Worm (Caenorhabditis elegans) whole organism, mixed stage, embryonic: Measurements from ENCODE around the gene C07G3.8.

ENCODE experiments used
- bed-3 ChIP-seq: fragments of 200-800 bp; sonication (Bioruptor generic); optimal IDR thresholded peaks from 3 replicates; lab custom pipeline; 2018; ENCODE audit warnings: mild to moderate bottlenecking, missing genetic modification characterization, moderate library complexity, missing compliant biosample characterization
- blmp-1 ChIP-seq: fragments of 150-350 bp; optimal IDR thresholded peaks from 2 replicates; lab custom pipeline; 2014; ENCODE audit warnings: missing biosample characterization, missing genetic modification characterization
- ceh-39 ChIP-seq: fragments of 150-350 bp; optimal IDR thresholded peaks from 2 replicates; lab custom pipeline; 2014; ENCODE audit warnings: missing biosample characterization, missing genetic modification characterization
- ceh-83 ChIP-seq: fragments of 200-800 bp; sonication (Bioruptor generic); optimal IDR thresholded peaks from 2 replicates; lab custom pipeline; 2018; ENCODE audit warnings: mild to moderate bottlenecking, missing genetic modification characterization, missing compliant biosample characterization
- ces-1 ChIP-seq: fragments of 150-350 bp; optimal IDR thresholded peaks from 2 replicates; lab custom pipeline; 2014; ENCODE audit warnings: missing biosample characterization, missing genetic modification reagents, missing genetic modification characterization
- cnd-1 ChIP-seq: fragments of 200-800 bp; sonication (Bioruptor generic); optimal IDR thresholded peaks from 2 replicates; lab custom pipeline; 2018; ENCODE audit warnings: mild to moderate bottlenecking, missing genetic modification characterization, missing compliant biosample characterization
- drap-1 ChIP-seq: fragments of 200-800 bp; sonication (Bioruptor generic); optimal IDR thresholded peaks from 3 replicates; lab custom pipeline; 2018; ENCODE audit warnings: mild to moderate bottlenecking, missing genetic modification characterization, missing compliant biosample characterization
- elt-1 ChIP-seq: sonication (generic microtip); optimal IDR thresholded peaks from 2 replicates; lab custom pipeline; 2017; ENCODE audit warnings: missing genetic modification characterization, mild to moderate bottlenecking, missing compliant biosample characterization, antibody characterized with exemption, moderate library complexity, borderline replicate concordance; ENCODE audit not compliant: insufficient read depth
- elt-3 ChIP-seq: fragments of 150-350 bp; optimal IDR thresholded peaks from 2 replicates; lab custom pipeline; 2014; ENCODE audit warnings: missing biosample characterization, missing genetic modification characterization
- flh-1 ChIP-seq: fragments of 200-800 bp; sonication (Bioruptor generic); optimal IDR thresholded peaks from 2 replicates; lab custom pipeline; 2018; ENCODE audit warnings: mild to moderate bottlenecking, missing genetic modification characterization, moderate library complexity, missing compliant biosample characterization
- ham-2 ChIP-seq: fragments of 200-800 bp; sonication (Bioruptor generic); optimal IDR thresholded peaks from 2 replicates; lab custom pipeline; 2018; ENCODE audit warnings: mild to moderate bottlenecking, missing genetic modification characterization, missing compliant biosample characterization
- hlh-1 ChIP-seq: fragments of 150-350 bp; optimal IDR thresholded peaks from 2 replicates; lab custom pipeline; 2014; ENCODE audit warnings: missing biosample characterization, missing genetic modification reagents, missing genetic modification characterization
- lin-32 ChIP-seq: fragments of 200-800 bp; sonication (Bioruptor generic); optimal IDR thresholded peaks from 2 replicates; lab custom pipeline; 2018; ENCODE audit warnings: mild to moderate bottlenecking, missing genetic modification characterization, missing compliant biosample characterization
- lsy-2 ChIP-seq: fragments of 150-350 bp; optimal IDR thresholded peaks from 2 replicates; lab custom pipeline; 2014; ENCODE audit warnings: missing biosample characterization, missing genetic modification characterization
- mab-5 ChIP-seq: fragments of 150-350 bp; optimal IDR thresholded peaks from 2 replicates; lab custom pipeline; 2014; ENCODE audit warnings: missing biosample characterization, missing genetic modification characterization
- mep-1 ChIP-seq: fragments of 150-350 bp; optimal IDR thresholded peaks from 2 replicates; lab custom pipeline; 2017; ENCODE audit warnings: missing biosample characterization, missing genetic modification reagents, missing genetic modification characterization, inconsistent platforms
- mls-2 ChIP-seq: sonication (generic microtip); optimal IDR thresholded peaks from 2 replicates; lab custom pipeline; 2016; ENCODE audit warnings: mild to moderate bottlenecking, missing genetic modification characterization, moderate library complexity, missing compliant biosample characterization
- nhr-12 ChIP-seq: fragments of 150-350 bp; optimal IDR thresholded peaks from 2 replicates; lab custom pipeline; 2014; ENCODE audit warnings: missing biosample characterization, missing genetic modification characterization
- nhr-2 ChIP-seq: fragments of 150-350 bp; optimal IDR thresholded peaks from 2 replicates; lab custom pipeline; 2014; ENCODE audit warnings: missing biosample characterization, missing genetic modification characterization
- nhr-237 ChIP-seq: fragments of 150-350 bp; optimal IDR thresholded peaks from 2 replicates; lab custom pipeline; 2014; ENCODE audit warnings: missing biosample characterization, missing genetic modification characterization
- nhr-28 ChIP-seq: fragments of 150-350 bp; optimal IDR thresholded peaks from 2 replicates; lab custom pipeline; 2014; ENCODE audit warnings: missing biosample characterization, missing genetic modification characterization
- nhr-76 ChIP-seq: sonication (generic microtip); optimal IDR thresholded peaks from 2 replicates; lab custom pipeline; 2017; ENCODE audit warnings: missing biosample characterization, missing genetic modification characterization
- pha-4 ChIP-seq: fragments of 150-350 bp; optimal IDR thresholded peaks from 2 replicates; lab custom pipeline; 2018; ENCODE audit warnings: missing biosample characterization, missing genetic modification reagents, missing genetic modification characterization
- snpc-4 ChIP-seq: fragments of 150-350 bp; optimal IDR thresholded peaks from 2 replicates; lab custom pipeline; 2014; ENCODE audit warnings: missing biosample characterization, missing genetic modification characterization
- sptf-1 ChIP-seq: sonication (generic microtip); optimal IDR thresholded peaks from 2 replicates; lab custom pipeline; 2017; ENCODE audit warnings: mild to moderate bottlenecking, missing genetic modification characterization, moderate library complexity, missing compliant biosample characterization
- tbx-8 ChIP-seq: fragments of 200-800 bp; sonication (Bioruptor generic); optimal IDR thresholded peaks from 2 replicates; lab custom pipeline; 2018; ENCODE audit warnings: mild to moderate bottlenecking, missing genetic modification characterization, moderate library complexity, missing compliant biosample characterization
- unc-62 ChIP-seq: fragments of 150-350 bp; optimal IDR thresholded peaks from 2 replicates; lab custom pipeline; 2014; ENCODE audit warnings: missing biosample characterization, missing genetic modification reagents, missing genetic modification characterization
- zip-8 ChIP-seq: fragments of 150-350 bp; optimal IDR thresholded peaks from 2 replicates; lab custom pipeline; 2014; ENCODE audit warnings: missing biosample characterization, missing genetic modification characterization
- ztf-11 ChIP-seq: fragments of 150-350 bp; optimal IDR thresholded peaks from 2 replicates; lab custom pipeline; 2014; ENCODE audit warnings: missing biosample characterization, missing genetic modification characterization

Gene C07G3.8

DNA sequence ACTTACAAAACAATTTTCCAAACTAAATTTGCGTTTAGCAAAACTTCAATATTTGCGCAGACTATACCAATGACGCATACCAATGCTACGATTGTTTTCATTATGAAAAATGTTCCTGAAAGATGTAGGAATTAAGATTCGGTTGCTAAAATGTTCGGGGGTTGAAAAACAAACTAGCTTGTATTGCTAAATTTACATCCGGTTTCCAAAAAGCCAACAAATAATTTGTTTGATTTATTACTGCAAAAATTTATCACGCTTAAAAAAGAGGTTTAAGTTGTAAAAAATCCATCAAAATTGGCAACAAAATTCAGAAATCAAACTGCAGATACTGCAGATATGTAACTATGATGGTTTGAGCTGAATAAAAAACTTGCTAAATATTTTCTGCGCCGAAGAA, 21.6 kb downstream of the C07G3.8 start, which contains the start of gene srbc-30:
Gene srbc-30, minus strand, starts transcription at position 101 of the 400 bp plus-strand sequence.
- TF ChIP-seq snpc-4 (no peak), nhr-12 (no peak), blmp-1 (tag; lab: Kevin White, UChicago) (no peak), nhr-2 (no peak)

- TF ChIP-seq nhr-76 (tag; lab: Kevin White, UChicago), result no peak
- TF ChIP-seq lsy-2 (tag; lab: Kevin White, UChicago), result no peak
- TF ChIP-seq tbx-8 (GFP tag; lab: Kevin White, UChicago), result no peak
- TF ChIP-seq ceh-83, result no peak
- TF ChIP-seq mls-2 (tag; lab: Kevin White, UChicago), result no peak
- no peak for TF ChIP-seq unc-62 (GFP tag; lab: Kevin White, UChicago)
- TF ChIP-seq zip-8 (tag; lab: Kevin White, UChicago), result no peak
- TF ChIP-seq nhr-237 (tag; lab: Kevin White, UChicago), result no peak
- no peak for TF ChIP-seq hlh-1
- TF ChIP-seq nhr-2, result no peak
- TF ChIP-seq ham-2 (GFP tag; lab: Kevin White, UChicago), result no peak
- TF ChIP-seq cnd-1 (tag; lab: Kevin White, UChicago), result no peak
These were observed 24.4 kb downstream of the C07G3.8 start, which contains the start of gene srbc-31 for ce11 chrV:3477496-3477895. Gene srbc-31, minus strand, starts transcription at chrV:3477596.

ce11 chrV:3476228-3476627, 25.7 kb downstream of the C07G3.8 start:
- TF ChIP-seq tbx-8 (GFP tag; lab: Kevin White, UChicago), result no peak
- no peak for TF ChIP-seq mab-5 (tag; lab: Kevin White, UChicago)
- TF ChIP-seq ham-2 (GFP tag; lab: Kevin White, UChicago), result no peak
- no peak for TF ChIP-seq nhr-76 (tag; lab: Kevin White, UChicago)
- TF ChIP-seq ceh-83, result no peak
- no peak for TF ChIP-seq nhr-2
- no peak for TF ChIP-seq bed-3 (GFP tag; lab: Kevin White, UChicago)
- TF ChIP-seq elt-3, result no peak
- no peak for TF ChIP-seq hlh-1
- TF ChIP-seq drap-1, result no peak
- TF ChIP-seq ztf-11 (tag; lab: Kevin White, UChicago), result no peak
- no peak for TF ChIP-seq ceh-39
- no peak for TF ChIP-seq unc-62 (GFP tag; lab: Kevin White, UChicago)
- no peak for TF ChIP-seq nhr-28
- TF ChIP-seq lsy-2 (tag; lab: Kevin White, UChicago), result no peak
- TF ChIP-seq elt-1 (tag; lab: Kevin White, UChicago), result no peak
- no peak for TF ChIP-seq flh-1 (GFP tag; lab: Kevin White, UChicago)
- TF ChIP-seq blmp-1 (tag; lab: Kevin White, UChicago), result no peak
- TF ChIP-seq nhr-237 (tag; lab: Kevin White, UChicago), result no peak
- TF ChIP-seq pha-4 (tag; lab: Kevin White, UChicago), result no peak
- TF ChIP-seq, all 35 proteins: peak for 0

- TF ChIP-seq snpc-4 (no peak), sptf-1 (no peak), mab-5 (tag; lab: Kevin White, UChicago) (no peak), ham-2 (GFP tag; lab: Kevin White, UChicago) (no peak), flh-1 (GFP tag; lab: Kevin White, UChicago) (no peak), pha-4 (tag; lab: Kevin White, UChicago) (no peak), bed-3 (GFP tag; lab: Kevin White, UChicago) (no peak), mls-2 (tag; lab: Kevin White, UChicago) (no peak), ceh-83 (no peak), lin-32 (GFP tag; lab: Kevin White, UChicago) (no peak), elt-1 (tag; lab: Kevin White, UChicago) (no peak), ces-1 (GFP tag; lab: Kevin White, UChicago) (no peak), nhr-2 (no peak), drap-1 (no peak), mep-1 (tag; lab: Kevin White, UChicago) (no peak), blmp-1 (tag; lab: Kevin White, UChicago) (no peak)
These were observed 26.9 kb downstream of the C07G3.8 start, which contains the start of gene oac-2 for ce11 chrV:3475021-3475420. Gene oac-2, minus strand, starts transcription at chrV:3475121.

- TF ChIP-seq cnd-1 (tag; lab: Kevin White, UChicago) (no peak), snpc-4 (no peak), ham-2 (GFP tag; lab: Kevin White, UChicago) (no peak), nhr-76 (tag; lab: Kevin White, UChicago) (no peak), ztf-11 (tag; lab: Kevin White, UChicago) (no peak)
These were observed 31.2 kb downstream of the C07G3.8 start, which contains the start of gene srbc-29 for ce11 chrV:3470782-3471181. Gene srbc-29, minus strand, starts transcription at chrV:3470882.
